Fruit fly (Drosophila melanogaster) whole organism, wandering third instar larva: ENCODE measurements around the gene Nnf1b.

ENCODE experiments used
- Abd-B ChIP-seq: fragments of >200 bp; optimal IDR thresholded peaks from 2 replicates; lab custom pipeline; 2017; ENCODE audit warnings: missing biosample characterization, missing genetic modification characterization
- CrebA ChIP-seq: fragments of 200-800 bp; sonication (Bioruptor generic); optimal IDR thresholded peaks from 2 replicates; lab custom pipeline; 2016; ENCODE audit warnings: missing biosample characterization, mild to moderate bottlenecking, missing genetic modification characterization, borderline replicate concordance
- Dfd ChIP-seq: fragments of >200 bp; optimal IDR thresholded peaks from 2 replicates; lab custom pipeline; 2017; ENCODE audit warnings: missing biosample characterization, missing genetic modification characterization
- Dif ChIP-seq: fragments of 200-275, 200-300 bp; sonication (Bioruptor generic); optimal IDR thresholded peaks from 2 replicates; lab custom pipeline; 2018; ENCODE audit warnings: missing biosample characterization, missing genetic modification characterization; ENCODE audit not compliant: partially characterized antibody
- HLH106 ChIP-seq: fragments of 200-800 bp; optimal IDR thresholded peaks from 3 replicates; lab custom pipeline; 2019; ENCODE audit warnings: missing biosample characterization, mild to moderate bottlenecking, missing genetic modification characterization, moderate library complexity
- Hnf4 ChIP-seq: fragments of 200-800 bp; sonication (Bioruptor generic); optimal IDR thresholded peaks from 2 replicates; lab custom pipeline; 2016; ENCODE audit warnings: missing biosample characterization, mild to moderate bottlenecking, missing genetic modification characterization
- Hr83 ChIP-seq: fragments of 200-300 bp; sonication (Bioruptor generic); optimal IDR thresholded peaks from 2 replicates; lab custom pipeline; 2016; ENCODE audit warnings: missing biosample characterization, mild to moderate bottlenecking, missing genetic modification characterization, moderate library complexity; ENCODE audit not compliant: poor library complexity, severe bottlenecking
- Mio ChIP-seq: sonication (Bioruptor generic); optimal IDR thresholded peaks from 2 replicates; lab custom pipeline; 2016; ENCODE audit warnings: missing biosample characterization, missing genetic modification characterization
- Myc ChIP-seq: fragments of >200 bp; optimal IDR thresholded peaks from 2 replicates; lab custom pipeline; 2017
- OdsH ChIP-seq: fragments of 200-800 bp; sonication (Bioruptor generic); optimal IDR thresholded peaks from 2 replicates; lab custom pipeline; 2016; ENCODE audit warnings: missing biosample characterization, mild to moderate bottlenecking, missing genetic modification characterization
- Rel ChIP-seq, 2 experiments: fragments of 200-800 bp; sonication (Bioruptor generic) in 1 of 2; optimal IDR thresholded peaks; 2 replicates in 1 of 2; 3 replicates in 1 of 2; lab custom pipeline; 2016 to 2019; ENCODE audit warnings: mild to moderate bottlenecking in 2 of 2, missing biosample characterization in 2 of 2, missing genetic modification characterization in 2 of 2, moderate library complexity in 1 of 2
- Sp1 ChIP-seq: fragments of 200-800 bp; sonication (Bioruptor generic); optimal IDR thresholded peaks from 3 replicates; lab custom pipeline; 2019; ENCODE audit warnings: missing biosample characterization, mild to moderate bottlenecking, missing genetic modification characterization, moderate library complexity
- Vsx2 ChIP-seq: fragments of 200-300, 225-300 bp; sonication (Bioruptor generic); optimal IDR thresholded peaks from 2 replicates; lab custom pipeline; 2018; ENCODE audit warnings: missing biosample characterization, missing genetic modification characterization; ENCODE audit not compliant: partially characterized antibody
- br ChIP-seq: fragments of 200-800 bp; sonication (Bioruptor generic); optimal IDR thresholded peaks from 2 replicates; lab custom pipeline; 2016; ENCODE audit warnings: missing biosample characterization, missing genetic modification characterization
- brk ChIP-seq: fragments of 200-800 bp; sonication (Bioruptor generic); optimal IDR thresholded peaks from 2 replicates; lab custom pipeline; 2016; ENCODE audit warnings: missing biosample characterization, mild to moderate bottlenecking, missing genetic modification characterization
- dmrt93B ChIP-seq: fragments of 200-800 bp; sonication (Bioruptor generic); optimal IDR thresholded peaks from 2 replicates; lab custom pipeline; 2018; ENCODE audit warnings: missing biosample characterization, mild to moderate bottlenecking, missing genetic modification characterization
- dsf ChIP-seq: sonication (Bioruptor generic); optimal IDR thresholded peaks from 2 replicates; lab custom pipeline; 2016; ENCODE audit warnings: missing biosample characterization, missing genetic modification characterization, borderline replicate concordance
- ey ChIP-seq: fragments of 200-800 bp; sonication (Bioruptor generic); optimal IDR thresholded peaks from 2 replicates; lab custom pipeline; 2016; ENCODE audit warnings: missing biosample characterization, missing genetic modification characterization
- foxo ChIP-seq, 2 experiments: fragments of 200-800 bp; sonication (Bioruptor generic); optimal IDR thresholded peaks; 2 replicates in 1 of 2; 3 replicates in 1 of 2; lab custom pipeline; 2016 to 2017; ENCODE audit warnings: missing biosample characterization in 2 of 2, missing genetic modification characterization in 2 of 2
- fru ChIP-seq: fragments of 200-800 bp; sonication (Bioruptor generic); optimal IDR thresholded peaks from 3 replicates; lab custom pipeline; 2016; ENCODE audit warnings: missing biosample characterization, mild to moderate bottlenecking, missing genetic modification characterization
- h ChIP-seq: fragments of 200-800 bp; sonication (Bioruptor generic); optimal IDR thresholded peaks from 3 replicates; lab custom pipeline; 2016; ENCODE audit warnings: missing biosample characterization, mild to moderate bottlenecking, missing genetic modification characterization
- lola ChIP-seq: fragments of >200 bp; optimal IDR thresholded peaks from 2 replicates; lab custom pipeline; 2017; ENCODE audit warnings: missing biosample characterization, missing genetic modification characterization
- psq ChIP-seq: fragments of 200-800 bp; sonication (Bioruptor generic); optimal IDR thresholded peaks from 3 replicates; lab custom pipeline; 2017; ENCODE audit warnings: missing biosample characterization, mild to moderate bottlenecking, missing genetic modification characterization, moderate library complexity
- rgr ChIP-seq: fragments of 200-800 bp; sonication (Bioruptor generic); optimal IDR thresholded peaks from 3 replicates; lab custom pipeline; 2016; ENCODE audit warnings: missing biosample characterization, mild to moderate bottlenecking, missing genetic modification characterization
- sage ChIP-seq: fragments of 200-800 bp; sonication (Bioruptor generic); optimal IDR thresholded peaks from 2 replicates; lab custom pipeline; 2016; ENCODE audit warnings: missing biosample characterization, mild to moderate bottlenecking, missing genetic modification characterization
- sv ChIP-seq: fragments of 200-800 bp; sonication (Bioruptor generic); optimal IDR thresholded peaks from 3 replicates; lab custom pipeline; 2016; ENCODE audit warnings: missing biosample characterization, missing genetic modification characterization
- woc ChIP-seq: sonication (Bioruptor generic); optimal IDR thresholded peaks from 2 replicates; lab custom pipeline; 2016; ENCODE audit warnings: missing biosample characterization, mild to moderate bottlenecking, missing genetic modification characterization

Gene Nnf1b

dm6 chr2L:856690-857488 is 46.5 kb downstream of the Nnf1b start:
- TF ChIP-seq sv (GFP tag; lab: Kevin White, UChicago), result peak; percentile 22
- TF ChIP-seq Hr83 (GFP tag; lab: Kevin White, UChicago), result peak; percentile 65
- TF ChIP-seq sage (GFP tag; lab: Kevin White, UChicago), result peak; percentile 12
- TF ChIP-seq dsf, result no peak
- peak; percentile 0 for TF ChIP-seq h (GFP tag; lab: Kevin White, UChicago)
- TF ChIP-seq foxo (GFP tag; optimal IDR thresholded peaks at IDR 0.05; lab: Kevin White, UChicago), result peak in 1 of 2 experiments; percentile 52
- peak; percentile 8 for TF ChIP-seq rgr
- peak; percentile 43 for TF ChIP-seq fru (GFP tag; lab: Kevin White, UChicago)
- no peak for TF ChIP-seq Mio (GFP tag; lab: Kevin White, UChicago)
- peak; percentile 25 for TF ChIP-seq psq (GFP tag; lab: Kevin White, UChicago)
- peak; percentile 48 for TF ChIP-seq ey (GFP tag; lab: Kevin White, UChicago)

dm6 chr2L:857897-858517 is 47.6 kb downstream of the Nnf1b start:
- TF ChIP-seq Rel (GFP tag; optimal IDR thresholded peaks at IDR 0.05; lab: Kevin White, UChicago), result no peak
- no peak for TF ChIP-seq Rel (tag; optimal IDR thresholded peaks at IDR 0.05; lab: Kevin White, UChicago)
- TF ChIP-seq OdsH (GFP tag; lab: Kevin White, UChicago), result peak; percentile 65
- TF ChIP-seq ey (GFP tag; lab: Kevin White, UChicago), result no peak
- TF ChIP-seq psq (GFP tag; lab: Kevin White, UChicago), result peak; percentile 4
- peak; percentile 34 for TF ChIP-seq rgr
- TF ChIP-seq foxo (GFP tag; optimal IDR thresholded peaks at IDR 0.05; lab: Kevin White, UChicago), result peak in 1 of 2 experiments; percentile 40
- peak; percentile 72 for TF ChIP-seq fru (GFP tag; lab: Kevin White, UChicago)
- no peak for TF ChIP-seq woc (GFP tag; lab: Kevin White, UChicago)
- peak; percentile 47 for TF ChIP-seq Hnf4 (GFP tag; lab: Kevin White, UChicago)
- peak; percentile 46 for TF ChIP-seq br (GFP tag; lab: Kevin White, UChicago)
- TF ChIP-seq Sp1 (GFP tag; lab: Kevin White, UChicago), result peak; percentile 23
- TF ChIP-seq CrebA (GFP tag; lab: Kevin White, UChicago), result peak; percentile 86

- no peak for TF ChIP-seq Vsx2 (GFP tag; lab: Kevin White, UChicago)
- no peak for TF ChIP-seq Dif (GFP tag; lab: Kevin White, UChicago)
- TF ChIP-seq sv (GFP tag; lab: Kevin White, UChicago), result no peak
- no peak for TF ChIP-seq br (GFP tag; lab: Kevin White, UChicago)
- no peak for TF ChIP-seq HLH106
- TF ChIP-seq lola (GFP tag; lab: Kevin White, UChicago), result no peak
- no peak for TF ChIP-seq Abd-B
- TF ChIP-seq ey (GFP tag; lab: Kevin White, UChicago), result no peak
- no peak for TF ChIP-seq h (GFP tag; lab: Kevin White, UChicago)
- no peak for TF ChIP-seq brk (GFP tag; lab: Kevin White, UChicago)
- no peak for TF ChIP-seq CrebA (GFP tag; lab: Kevin White, UChicago)
- TF ChIP-seq Hr83 (GFP tag; lab: Kevin White, UChicago), result no peak
- TF ChIP-seq OdsH (GFP tag; lab: Kevin White, UChicago), result no peak
- no peak for TF ChIP-seq dmrt93B (GFP tag; lab: Kevin White, UChicago)
- no peak for TF ChIP-seq Dfd (GFP tag; lab: Kevin White, UChicago)
- TF ChIP-seq Mio (GFP tag; lab: Kevin White, UChicago), result no peak
- no peak for TF ChIP-seq fru (GFP tag; lab: Kevin White, UChicago)
- no peak for TF ChIP-seq Myc
- TF ChIP-seq Rel (GFP tag; optimal IDR thresholded peaks at IDR 0.05; lab: Kevin White, UChicago), result no peak
- TF ChIP-seq Rel (tag; optimal IDR thresholded peaks at IDR 0.05; lab: Kevin White, UChicago), result no peak
- TF ChIP-seq dsf, result no peak
These were observed 49.5 kb downstream of the Nnf1b start, which contains the start of gene CG13950 for dm6 chr2L:859897-860296. Gene CG13950, plus strand, starts transcription at chr2L:860197.
